Worm (Caenorhabditis elegans): ENCODE data around the gene srd-20.

- TF ChIP-seq skn-1 (tag; optimal IDR thresholded peaks at IDR 0.05) (no peak), lin-13 (GFP tag; optimal IDR thresholded peaks at IDR 0.05) (peak; percentile 88), pqm-1 (tag; optimal IDR thresholded peaks at IDR 0.05) (no peak), unc-130 (GFP tag; optimal IDR thresholded peaks at IDR 0.05) (no peak), mdl-1 (tag; optimal IDR thresholded peaks at IDR 0.05) (peak in 1 of 2 experiments; percentile 90), Y75B8A.6 (GFP tag; IDR thresholded peaks at IDR 0.05) (no peak), zfp-3 (GFP tag; conservative IDR thresholded peaks at IDR 0.05) (peak; percentile 81; the same call in 1 of the 2 replicates), duxl-1 (tag; optimal IDR thresholded peaks at IDR 0.05; ENCODE audit: poor library complexity) (peak; percentile 74), lim-7 (GFP tag; IDR thresholded peaks at IDR 0.05) (no peak), unc-62 (GFP tag; optimal IDR thresholded peaks at IDR 0.05 in 1 of 2) (peak in 1 of 2 experiments; percentile 98), unc-62 (tag; optimal IDR thresholded peaks at IDR 0.05) (no peak), ama-1 (optimal IDR thresholded peaks at IDR 0.05) (no peak), T26A8.4 (GFP tag; IDR thresholded peaks at IDR 0.05) (peak; percentile 92), saeg-2 (GFP tag; IDR thresholded peaks at IDR 0.05) (peak; percentile 70; the same call in 1 of the 2 replicates), Y48G9A.11 (GFP tag; IDR thresholded peaks at IDR 0.05) (no peak)
These were observed 45.2 kb downstream of the srd-20 start, which contains the start of gene crt-1 for ce11 chrV:6100492-6101004.

All from whole organism, L4 larva.